Fruit fly (Drosophila melanogaster) whole organism, prepupa: Measurements from ENCODE around the gene RhoGAP100F.

Source experiments
- Blimp-1 ChIP-seq: fragments of 200-800 bp; sonication (Bioruptor generic); optimal IDR thresholded peaks from 3 replicates; lab custom pipeline; 2017; ENCODE audit warnings: missing biosample characterization, missing genetic modification characterization, mild to moderate bottlenecking, moderate library complexity, missing genetic modification reagents
- CG10631 ChIP-seq: fragments of 200-800 bp; sonication (Bioruptor generic); optimal IDR thresholded peaks from 2 replicates; lab custom pipeline; 2016; ENCODE audit warnings: missing biosample characterization, missing genetic modification characterization
- CG1621 ChIP-seq: fragments of 200-800 bp; sonication (Bioruptor generic); optimal IDR thresholded peaks from 3 replicates; lab custom pipeline; 2018; ENCODE audit warnings: missing biosample characterization, mild to moderate bottlenecking, missing genetic modification characterization
- CG16779 ChIP-seq: fragments of 200-800 bp; sonication (Bioruptor generic); optimal IDR thresholded peaks from 3 replicates; lab custom pipeline; 2017; ENCODE audit warnings: missing biosample characterization, mild to moderate bottlenecking, missing genetic modification characterization
- CG3032 ChIP-seq: fragments of 200-800 bp; optimal IDR thresholded peaks from 2 replicates; lab custom pipeline; 2019; ENCODE audit warnings: missing biosample characterization, mild to moderate bottlenecking, missing genetic modification characterization, moderate library complexity
- CG31627 ChIP-seq: fragments of 200-800 bp; sonication (Bioruptor generic); optimal IDR thresholded peaks from 3 replicates; lab custom pipeline; 2016; ENCODE audit warnings: missing biosample characterization, missing genetic modification characterization
- CG32006 ChIP-seq: fragments of 200-800 bp; sonication (Bioruptor generic); optimal IDR thresholded peaks from 3 replicates; lab custom pipeline; 2017; ENCODE audit warnings: missing biosample characterization, mild to moderate bottlenecking, missing genetic modification characterization
- CG34406 ChIP-seq: fragments of 200-800 bp; sonication (Bioruptor generic); optimal IDR thresholded peaks from 3 replicates; lab custom pipeline; 2016; ENCODE audit warnings: missing biosample characterization, missing genetic modification characterization
- CG6163 ChIP-seq: fragments of 200-800 bp; sonication (Bioruptor generic); IDR thresholded peaks from 3 replicates; pipeline ENCODE4 v1.3.6; 2022; ENCODE audit warnings: missing biosample characterization, missing genetic modification characterization
- CG6854 ChIP-seq: fragments of 200-800 bp; sonication (Bioruptor generic); optimal IDR thresholded peaks from 2 replicates; lab custom pipeline; 2017; ENCODE audit warnings: missing biosample characterization, mild to moderate bottlenecking, missing genetic modification characterization
- CG7368 ChIP-seq: fragments of 200-800 bp; sonication (Bioruptor generic); optimal IDR thresholded peaks from 3 replicates; lab custom pipeline; 2016; ENCODE audit warnings: missing biosample characterization, missing genetic modification characterization
- CG8319 ChIP-seq: fragments of 200-800 bp; sonication (Bioruptor generic); optimal IDR thresholded peaks from 3 replicates; lab custom pipeline; 2016; ENCODE audit warnings: missing biosample characterization, missing genetic modification characterization
- CG8632 ChIP-seq: fragments of 200-800 bp; sonication (Bioruptor generic); optimal IDR thresholded peaks from 3 replicates; lab custom pipeline; 2016; ENCODE audit warnings: missing biosample characterization, missing genetic modification characterization
- CG9139 ChIP-seq: fragments of 200-800 bp; sonication (Bioruptor generic); optimal IDR thresholded peaks from 3 replicates; lab custom pipeline; 2017; ENCODE audit warnings: missing biosample characterization, mild to moderate bottlenecking, missing genetic modification characterization
- Eip93F ChIP-seq: fragments of 200-800 bp; sonication (Bioruptor generic); optimal IDR thresholded peaks from 2 replicates; lab custom pipeline; 2016; ENCODE audit warnings: missing biosample characterization, mild to moderate bottlenecking, missing genetic modification characterization
- Gug ChIP-seq: fragments of 200-800 bp; sonication (Bioruptor generic); IDR thresholded peaks from 2 replicates; pipeline ENCODE4 v1.3.6; 2022; ENCODE audit warnings: missing biosample characterization, missing genetic modification characterization
- Hr4 ChIP-seq: fragments of 200-800 bp; sonication (Bioruptor generic); optimal IDR thresholded peaks from 3 replicates; lab custom pipeline; 2016; ENCODE audit warnings: missing biosample characterization, missing genetic modification characterization
- Sox102F ChIP-seq: fragments of 200-800 bp; sonication (Bioruptor generic); optimal IDR thresholded peaks from 2 replicates; lab custom pipeline; 2016; ENCODE audit warnings: missing biosample characterization, mild to moderate bottlenecking, missing genetic modification characterization
- Sox14 ChIP-seq: fragments of 200-800 bp; sonication (Bioruptor generic); optimal IDR thresholded peaks from 3 replicates; lab custom pipeline; 2016; ENCODE audit warnings: missing biosample characterization, missing genetic modification characterization
- acj6 ChIP-seq: fragments of 200-800 bp; sonication (Bioruptor generic); optimal IDR thresholded peaks from 3 replicates; lab custom pipeline; 2016; ENCODE audit warnings: missing biosample characterization, missing genetic modification characterization
- dsx ChIP-seq: fragments of 200-800 bp; optimal IDR thresholded peaks from 3 replicates; lab custom pipeline; 2019; ENCODE audit warnings: missing biosample characterization, mild to moderate bottlenecking, missing genetic modification characterization, moderate library complexity; ENCODE audit not compliant: poor library complexity, severe bottlenecking
- salr ChIP-seq, 2 experiments: fragments of 200-800 bp; sonication (Bioruptor generic); optimal IDR thresholded peaks; 3 replicates each; lab custom pipeline; 2016 to 2018; ENCODE audit warnings: missing biosample characterization in 2 of 2, missing genetic modification characterization in 2 of 2, mild to moderate bottlenecking in 1 of 2
- spab ChIP-seq: fragments of 200-800 bp; sonication (Bioruptor generic); optimal IDR thresholded peaks from 2 replicates; lab custom pipeline; 2017; ENCODE audit warnings: missing biosample characterization, mild to moderate bottlenecking, missing genetic modification characterization, missing genetic modification reagents
- ss ChIP-seq, 2 experiments: fragments of 200-800 bp; sonication (Bioruptor generic); optimal IDR thresholded peaks; 2 replicates in 1 of 2; 3 replicates in 1 of 2; lab custom pipeline; 2017 to 2018; ENCODE audit warnings: mild to moderate bottlenecking in 2 of 2, missing biosample characterization in 2 of 2, missing genetic modification characterization in 2 of 2, moderate library complexity in 1 of 2
- svp ChIP-seq: fragments of 200-800 bp; sonication (Bioruptor generic); peaks from one replicate; lab custom pipeline; 2016; ENCODE audit warnings: missing biosample characterization, missing genetic modification characterization
- vri ChIP-seq: fragments of 200-800 bp; sonication (Bioruptor generic); optimal IDR thresholded peaks from 3 replicates; lab custom pipeline; 2016; ENCODE audit warnings: missing biosample characterization, mild to moderate bottlenecking, missing genetic modification characterization

RhoGAP100F gene

DNA sequence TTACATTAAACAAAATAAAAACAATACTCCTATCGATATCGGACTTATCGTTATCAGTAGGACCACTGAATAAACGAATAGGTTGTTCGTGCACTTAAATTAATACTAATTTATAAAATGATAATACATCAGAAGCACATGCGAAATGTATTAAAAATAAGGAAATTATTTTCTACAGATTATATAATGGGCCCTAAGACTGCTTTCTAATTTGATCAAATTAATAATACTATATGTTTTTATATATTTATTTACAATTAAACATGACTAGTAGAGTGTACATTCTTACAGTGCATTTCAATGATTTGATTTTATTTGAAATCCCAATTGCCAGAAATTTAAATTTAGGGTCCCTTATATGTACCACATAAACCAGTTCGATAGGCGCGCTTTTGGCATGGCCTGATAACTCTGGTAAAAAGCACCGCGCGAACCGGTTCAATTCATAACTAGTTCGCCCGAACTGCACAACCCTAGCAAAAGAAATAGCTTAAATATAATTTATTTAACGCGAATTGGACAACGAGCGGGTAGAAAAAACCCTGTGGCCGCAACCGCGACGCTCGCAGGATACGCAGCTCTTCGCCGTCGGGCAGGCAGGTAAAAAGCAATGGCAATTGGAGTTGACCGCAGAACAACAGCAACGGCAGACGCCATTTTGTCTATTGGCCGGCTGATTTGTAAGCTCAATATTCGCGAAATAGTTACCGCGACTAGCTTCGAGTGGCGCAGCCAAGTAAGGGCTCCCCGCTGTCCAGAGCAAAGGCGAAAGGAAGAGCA is 35.6 kb upstream of the RhoGAP100F start, which contains the start of the genes CG2126 and faf (continued):
- TF ChIP-seq CG9139 (GFP tag; lab: Kevin White, UChicago), result no peak
- TF ChIP-seq dsx, result no peak
- TF ChIP-seq CG10631 (GFP tag; lab: Kevin White, UChicago), result no peak
- TF ChIP-seq Gug (GFP tag; lab: Robert Waterston, UW), result peak; percentile 63
- no peak for TF ChIP-seq CG1621 (tag; lab: Kevin White, UChicago)
- TF ChIP-seq CG8319, result no peak
- TF ChIP-seq ss (GFP tag; optimal IDR thresholded peaks at IDR 0.05; lab: Kevin White, UChicago), result no peak
- no peak for TF ChIP-seq Sox102F

DNA sequence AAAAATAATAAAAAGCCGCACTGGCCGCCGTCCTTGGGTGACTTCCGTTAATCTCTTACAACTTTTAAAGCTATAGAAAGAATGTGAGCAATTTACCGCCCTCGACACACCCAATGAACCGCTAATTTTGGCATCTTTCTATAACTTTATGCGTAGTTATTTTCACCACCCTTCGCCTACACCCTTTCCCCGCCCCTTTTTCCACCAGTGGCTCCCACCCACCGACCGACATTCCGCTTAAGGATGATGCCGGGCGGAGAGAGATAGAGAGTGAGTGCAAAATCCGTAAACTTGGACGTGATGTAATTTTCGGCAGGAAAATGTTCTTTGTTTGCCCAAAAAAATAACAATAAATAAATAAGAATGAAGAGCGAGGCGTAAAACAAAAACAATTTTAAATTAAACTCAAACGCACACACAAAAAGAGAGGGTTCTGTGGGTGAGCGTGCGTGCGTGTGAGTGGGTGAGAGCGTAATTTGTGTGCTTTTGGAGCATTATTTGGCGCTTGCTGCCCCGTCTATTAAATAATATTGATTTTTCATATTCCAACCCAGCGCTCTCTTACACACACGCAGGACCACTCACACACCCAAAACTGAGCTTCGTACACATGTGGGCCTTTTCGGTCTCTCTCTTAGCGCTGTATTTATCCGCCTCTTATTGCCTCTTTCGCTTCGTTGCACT is 34.8 kb upstream of the RhoGAP100F start:
- TF ChIP-seq salr (GFP tag; optimal IDR thresholded peaks at IDR 0.05; lab: Kevin White, UChicago), result no peak
- no peak for TF ChIP-seq Hr4 (GFP tag; lab: Kevin White, UChicago)
- TF ChIP-seq CG6854 (GFP tag; lab: Kevin White, UChicago), result peak; percentile 40
- TF ChIP-seq Eip93F (GFP tag; lab: Kevin White, UChicago), result peak; percentile 8
- peak; percentile 99 for TF ChIP-seq vri (GFP tag; lab: Kevin White, UChicago)

DNA sequence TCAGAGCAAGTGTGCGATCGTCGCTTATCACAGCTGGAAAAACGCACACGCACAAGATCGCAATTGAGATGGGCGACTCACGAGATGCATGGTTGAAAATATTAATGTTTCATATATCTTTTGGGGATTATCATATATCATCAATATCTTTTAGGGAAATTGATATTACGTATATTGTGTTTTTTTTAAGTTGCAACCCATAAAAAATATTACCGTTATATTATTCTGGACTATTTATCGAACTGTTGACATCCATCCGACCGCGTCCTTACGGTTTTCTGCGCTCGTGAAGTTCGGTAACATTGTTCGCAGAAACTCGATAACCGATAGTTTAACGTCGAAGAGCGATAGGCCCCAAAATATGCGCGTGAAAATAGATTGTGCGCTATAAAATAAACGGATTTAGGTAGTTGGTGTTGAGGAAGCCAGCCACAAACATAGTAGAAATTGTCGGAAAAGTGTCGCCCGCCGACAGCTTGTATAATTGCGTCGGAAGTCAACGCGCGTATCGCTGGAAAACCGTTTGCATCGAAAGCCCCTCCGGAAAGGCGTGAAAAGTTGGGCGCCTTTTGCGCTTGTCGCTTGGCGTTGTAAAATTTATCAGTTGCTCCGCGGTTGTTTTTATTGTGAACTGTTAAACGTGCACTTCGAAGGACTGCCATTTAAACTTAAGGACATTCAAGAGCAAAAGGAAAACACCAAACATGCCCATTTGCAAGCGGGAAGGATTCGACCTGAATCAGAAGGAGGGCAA is 18.6 kb upstream of the RhoGAP100F start, which contains the start of the genes Mccc1 and Acf:
Gene Mccc1 (minus strand): TSS at position 244 of the 754 bp plus-strand sequence.
Gene Acf (plus strand): TSS at position 318 of the 754 bp plus-strand sequence.
- TF ChIP-seq CG34406, result no peak
- peak; percentile 55 for TF ChIP-seq CG10631 (GFP tag; lab: Kevin White, UChicago)
- TF ChIP-seq Sox14 (GFP tag; lab: Kevin White, UChicago), result no peak
- peak; percentile 43 for TF ChIP-seq CG31627 (GFP tag; lab: Kevin White, UChicago)
- peak; percentile 12 for TF ChIP-seq Eip93F (GFP tag; lab: Kevin White, UChicago)

DNA sequence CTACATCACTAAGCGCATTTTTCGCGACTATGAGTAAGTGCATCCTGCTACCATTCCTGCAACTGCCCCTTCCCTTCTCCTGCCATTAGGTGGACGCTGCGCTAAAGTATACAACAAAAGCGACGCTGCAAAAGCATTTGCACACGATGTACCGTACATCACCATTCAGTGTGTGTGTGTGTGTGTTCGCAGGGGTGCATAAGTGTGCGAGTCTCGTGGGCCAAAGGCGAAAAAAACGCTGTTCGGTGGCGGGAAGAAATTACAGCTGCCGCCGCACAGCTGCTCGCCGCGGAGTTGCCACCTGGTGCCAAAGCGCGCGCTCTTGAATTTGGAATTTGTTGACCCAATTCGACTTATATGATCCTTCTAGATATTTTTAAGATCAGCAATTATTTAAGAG is 18.0 kb upstream of the RhoGAP100F start:
- TF ChIP-seq Sox102F (no peak), CG7368 (GFP tag; lab: Kevin White, UChicago) (no peak), svp (GFP tag; lab: Kevin White, UChicago) (peak; percentile 97), CG6854 (GFP tag; lab: Kevin White, UChicago) (peak; percentile 52), CG32006 (no peak), Hr4 (GFP tag; lab: Kevin White, UChicago) (no peak), Gug (GFP tag; lab: Robert Waterston, UW) (no peak), CG16779 (no peak)

DNA sequence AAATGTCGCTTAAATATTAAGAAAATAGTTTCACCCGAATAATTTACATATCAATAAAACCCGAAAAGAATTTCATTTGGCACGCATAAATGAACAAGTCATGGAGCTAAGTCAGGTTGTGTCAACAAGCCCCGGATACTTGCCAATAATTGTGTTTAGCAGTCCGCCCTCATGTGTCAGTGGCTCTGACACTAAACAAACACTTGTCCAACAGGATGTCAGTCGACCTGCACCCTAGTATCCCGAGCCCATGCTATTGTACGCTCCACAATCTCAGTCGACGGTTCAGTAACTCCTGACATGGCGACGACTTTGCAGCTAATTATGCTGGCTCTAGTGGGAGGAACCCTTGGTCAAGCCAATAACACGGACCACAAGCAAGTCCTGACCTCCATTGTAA is 11.7 kb upstream of the RhoGAP100F start, which contains the start of gene Ir100a:
Gene Ir100a (plus strand): TSS at position 301 of the 400 bp plus-strand sequence.
- TF ChIP-seq Gug (GFP tag; lab: Robert Waterston, UW) (no peak), ss (GFP tag; optimal IDR thresholded peaks at IDR 0.05; lab: Kevin White, UChicago) (no peak), CG8632 (GFP tag; lab: Kevin White, UChicago) (no peak), Blimp-1 (GFP tag; lab: Kevin White, UChicago) (no peak), CG3032 (no peak), spab (GFP tag; lab: Kevin White, UChicago) (no peak), Sox14 (GFP tag; lab: Kevin White, UChicago) (no peak), CG6163 (GFP tag; lab: Robert Waterston, UW) (no peak), acj6 (GFP tag; lab: Kevin White, UChicago) (no peak), Sox102F (no peak), CG32006 (no peak)
